Fruit fly (Drosophila melanogaster): ENCODE results near the gene CG11357.

Gene CG11357

dm6 chr3L:4531941-4532478 lies 9.8 kb upstream of the CG11357 start, which contains the start of gene Tie (continued):
- TF ChIP-seq sim (GFP tag; IDR thresholded peaks at IDR 0.05) (no peak), CG6813 (GFP tag; optimal IDR thresholded peaks at IDR 0.05) (no peak), CG2678 (tag; optimal IDR thresholded peaks at IDR 0.05) (peak; percentile 13), ssp (GFP tag; IDR thresholded peaks at IDR 0.05) (no peak), Eip74EF (GFP tag; optimal IDR thresholded peaks at IDR 0.05) (no peak), chinmo (GFP tag; IDR thresholded peaks at IDR 0.05; ENCODE audit: partially characterized antibody) (peak; percentile 95; the same call in 3 of the 4 replicates), CG9932 (GFP tag; IDR thresholded peaks at IDR 0.05) (no peak), Deaf1 (tag; optimal IDR thresholded peaks at IDR 0.05) (peak; percentile 37), tin (GFP tag; optimal IDR thresholded peaks at IDR 0.05) (no peak), CG2875 (GFP tag; optimal IDR thresholded peaks at IDR 0.05) (no peak), crol (GFP tag; IDR thresholded peaks at IDR 0.05) (peak; percentile 72), CG7987 (GFP tag; optimal IDR thresholded peaks at IDR 0.05) (no peak), seq (GFP tag; IDR thresholded peaks at IDR 0.05) (no peak), CG13287 (GFP tag; IDR thresholded peaks at IDR 0.05; ENCODE audit: partially characterized antibody) (peak; percentile 53; the same call in 1 of the 2 replicates), Poxn (GFP tag; IDR thresholded peaks at IDR 0.05) (no peak), run (tag; optimal IDR thresholded peaks at IDR 0.05) (no peak), Stat92E (GFP tag; optimal IDR thresholded peaks at IDR 0.05) (no peak), ems (GFP tag; optimal IDR thresholded peaks at IDR 0.05) (no peak), Pdp1 (GFP tag; optimal IDR thresholded peaks at IDR 0.05) (no peak), CG15269 (tag; optimal IDR thresholded peaks at IDR 0.05) (no peak), CG7271 (tag; optimal IDR thresholded peaks at IDR 0.05) (no peak), gsb-n (tag; optimal IDR thresholded peaks at IDR 0.05) (no peak), disco-r (GFP tag; optimal IDR thresholded peaks at IDR 0.05) (no peak), gcm (GFP tag; optimal IDR thresholded peaks at IDR 0.05) (no peak), oc (tag; optimal IDR thresholded peaks at IDR 0.05) (no peak), pan (optimal IDR thresholded peaks at IDR 0.05) (no peak), pan (GFP tag; optimal IDR thresholded peaks at IDR 0.05 in 1 of 2, IDR thresholded peaks at IDR 0.05 in 1 of 2) (peak in 1 of 2 experiments; percentile 29), HLH3B (GFP tag; IDR thresholded peaks at IDR 0.05) (no peak), fru (optimal IDR thresholded peaks at IDR 0.05) (no peak), sqz (GFP tag; optimal IDR thresholded peaks at IDR 0.05) (peak; percentile 25), NFAT (GFP tag; IDR thresholded peaks at IDR 0.05) (0 out of 2 replicates have a peak, but pooled peaks have one; percentile 20), CG3065 (GFP tag; optimal IDR thresholded peaks at IDR 0.05) (no peak), CG12942 (GFP tag; optimal IDR thresholded peaks at IDR 0.05) (no peak), chif (GFP tag; optimal IDR thresholded peaks at IDR 0.05) (no peak), CG31441 (GFP tag; IDR thresholded peaks at IDR 0.05) (no peak), CG1832 (GFP tag; optimal IDR thresholded peaks at IDR 0.05) (peak; percentile 57), ci (GFP tag; IDR thresholded peaks at IDR 0.05) (0 out of 3 replicates have a peak, but pooled peaks have one; percentile 38), Myb (GFP tag; optimal IDR thresholded peaks at IDR 0.05) (peak; percentile 72), CG6175 (GFP tag; IDR thresholded peaks at IDR 0.05) (no peak), sens (GFP tag) (no peak), CG18476 (GFP tag; optimal IDR thresholded peaks at IDR 0.05) (no peak), CG14014 (GFP tag; IDR thresholded peaks at IDR 0.05) (no peak), Hmr (GFP tag; optimal IDR thresholded peaks at IDR 0.05) (no peak), CG2889 (GFP tag; IDR thresholded peaks at IDR 0.05) (no peak), ap (GFP tag; IDR thresholded peaks at IDR 0.05) (no peak), Ets97D (GFP tag; optimal IDR thresholded peaks at IDR 0.05) (no peak), Lhr (GFP tag; optimal IDR thresholded peaks at IDR 0.05) (no peak), amos (GFP tag; IDR thresholded peaks at IDR 0.05; ENCODE audit: partially characterized antibody) (peak; percentile 39; the same call in 1 of the 2 replicates), ac (GFP tag; optimal IDR thresholded peaks at IDR 0.05) (no peak), Adf1 (GFP tag; IDR thresholded peaks at IDR 0.05) (0 out of 2 replicates have a peak, but pooled peaks have one; percentile 20)

Data from whole organism, embryonic.